Fruit fly (Drosophila melanogaster): Measurements from ENCODE around the gene RpL28.
A peak's percentile ranks its signal among the peaks of the same experiment; 100 is the strongest.

The RpL28 gene

dm6 chr3L:3249664-3249996 is 26.9 kb upstream of the RpL28 start:
- no peak for TF ChIP-seq cic (GFP tag; optimal IDR thresholded peaks at IDR 0.05)
- no peak for TF ChIP-seq CG14711 (tag; optimal IDR thresholded peaks at IDR 0.05)
- TF ChIP-seq kay (GFP tag; ENCODE audit: borderline replicate concordance) = no peak
- no peak for TF ChIP-seq toe (GFP tag; optimal IDR thresholded peaks at IDR 0.05)
- no peak for TF ChIP-seq CG12768 (GFP tag; optimal IDR thresholded peaks at IDR 0.05)
- no peak for TF ChIP-seq cnc (optimal IDR thresholded peaks at IDR 0.05)
- no peak for TF ChIP-seq Mnt (GFP tag; optimal IDR thresholded peaks at IDR 0.05)
- TF ChIP-seq bab1 (GFP tag; optimal IDR thresholded peaks at IDR 0.05) = no peak

DNA sequence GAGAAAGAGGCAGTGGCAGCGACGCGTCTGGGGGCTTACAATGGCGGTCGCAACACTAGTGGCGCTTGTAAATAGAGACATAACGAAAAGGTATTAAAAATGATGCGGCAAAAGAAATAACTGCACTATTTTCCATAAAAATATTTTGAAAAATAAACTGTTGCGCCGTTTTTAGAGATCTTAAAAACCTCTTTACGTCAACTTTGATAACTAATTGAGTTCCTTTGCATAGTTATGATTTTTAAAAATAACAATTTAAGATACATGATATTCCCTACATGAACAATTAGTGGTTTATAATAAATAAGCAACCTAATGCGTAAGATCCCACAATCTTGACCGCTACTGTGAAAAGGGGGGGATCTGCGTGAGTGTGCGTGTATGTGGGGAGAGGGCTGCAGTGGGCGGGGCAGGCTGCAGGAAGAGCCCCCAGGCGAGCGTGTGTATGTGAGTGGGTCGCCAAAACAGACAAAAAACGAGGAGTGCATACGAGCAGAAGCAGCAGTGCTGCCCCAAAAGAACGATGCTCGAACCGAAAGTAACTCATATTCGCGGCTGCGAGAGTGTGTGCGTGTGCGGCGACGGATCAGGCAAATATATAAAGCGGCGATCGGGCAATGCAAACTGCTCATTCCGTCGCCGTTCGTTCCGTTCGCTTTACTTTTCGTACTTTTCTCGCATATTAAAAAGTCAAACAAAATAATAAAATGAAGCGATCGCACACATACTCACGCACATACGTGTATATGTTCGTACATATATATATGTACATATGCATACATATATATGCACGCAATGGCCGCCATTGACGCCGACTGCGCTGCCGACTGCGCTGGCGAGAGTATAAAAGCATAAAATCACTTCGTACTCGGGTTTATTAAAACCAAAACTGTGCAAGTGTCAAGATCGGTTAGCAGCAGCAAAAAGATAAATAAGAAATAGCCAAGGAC is 26.2 kb upstream of the RpL28 start:
- no peak for TF ChIP-seq CG33017 (tag; optimal IDR thresholded peaks at IDR 0.05)
- TF ChIP-seq CG5204 (GFP tag; optimal IDR thresholded peaks at IDR 0.05) = peak; percentile 1
- TF ChIP-seq Crg-1 (GFP tag; optimal IDR thresholded peaks at IDR 0.05) = no peak
- TF ChIP-seq tj (GFP tag; optimal IDR thresholded peaks at IDR 0.05) = peak; percentile 11
- no peak for TF ChIP-seq ovo (GFP tag; optimal IDR thresholded peaks at IDR 0.05)
- TF ChIP-seq pad (GFP tag; optimal IDR thresholded peaks at IDR 0.05) = peak; percentile 47
- TF ChIP-seq bab1 (GFP tag; optimal IDR thresholded peaks at IDR 0.05) = peak; percentile 58
- TF ChIP-seq CG7101 (tag; optimal IDR thresholded peaks at IDR 0.05) = no peak
- no peak for TF ChIP-seq CG7045 (GFP tag; optimal IDR thresholded peaks at IDR 0.05)
- peak; percentile 36 for TF ChIP-seq CG11617 (GFP tag; optimal IDR thresholded peaks at IDR 0.05)
- TF ChIP-seq CG14711 (tag; optimal IDR thresholded peaks at IDR 0.05) = peak; percentile 10
- no peak for TF ChIP-seq Clk (GFP tag; optimal IDR thresholded peaks at IDR 0.05)

DNA sequence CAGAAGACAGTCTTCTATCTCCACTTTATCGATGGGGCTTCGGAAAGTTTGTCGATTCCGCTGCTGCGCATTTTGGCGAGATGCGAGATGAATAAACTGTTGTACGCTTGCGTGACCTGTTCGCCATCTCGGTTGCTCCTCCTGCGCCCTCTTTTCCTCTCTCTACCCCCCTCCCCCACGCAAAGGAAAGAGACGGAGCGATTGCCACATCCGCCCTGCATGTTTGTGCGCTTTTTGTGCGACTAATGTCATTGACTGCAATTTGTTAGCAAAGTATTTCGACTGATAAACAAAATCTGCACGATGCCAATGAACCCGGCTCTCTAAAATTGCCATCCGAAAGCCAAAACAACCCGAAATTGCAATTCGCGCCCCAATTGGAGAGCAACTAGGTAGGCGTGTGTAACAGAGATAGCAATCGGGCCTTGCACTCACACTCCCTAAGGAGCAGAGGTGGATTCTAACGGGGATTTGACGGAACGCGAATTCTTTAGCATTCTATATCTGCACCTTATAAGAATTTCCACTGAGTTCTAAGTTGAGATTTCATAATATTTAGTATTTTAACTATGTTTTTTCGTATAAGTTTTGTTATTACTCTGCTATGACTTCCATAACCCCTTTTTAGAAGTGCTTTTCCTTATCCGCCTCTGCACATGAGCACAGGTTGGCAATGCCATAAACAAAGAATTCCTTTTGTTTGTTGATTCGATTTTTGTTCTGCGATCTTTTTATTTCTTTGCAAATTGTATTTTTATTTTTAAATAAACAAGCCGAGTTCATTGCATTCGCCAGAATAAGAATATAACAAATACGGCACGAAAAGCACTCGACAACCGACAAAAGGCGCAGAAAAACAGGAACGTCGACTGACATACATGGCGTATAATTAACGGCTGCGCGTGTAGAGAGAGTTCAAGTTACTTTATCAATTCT is 24.6 kb upstream of the RpL28 start, which contains the start of gene CG43389:
CG43389 (plus strand) TSS at position 886 of the 936 bp plus-strand sequence.
- TF ChIP-seq cic (GFP tag; optimal IDR thresholded peaks at IDR 0.05) (no peak), bab1 (GFP tag; optimal IDR thresholded peaks at IDR 0.05) (no peak), CG11617 (GFP tag; optimal IDR thresholded peaks at IDR 0.05) (peak; percentile 32)

DNA sequence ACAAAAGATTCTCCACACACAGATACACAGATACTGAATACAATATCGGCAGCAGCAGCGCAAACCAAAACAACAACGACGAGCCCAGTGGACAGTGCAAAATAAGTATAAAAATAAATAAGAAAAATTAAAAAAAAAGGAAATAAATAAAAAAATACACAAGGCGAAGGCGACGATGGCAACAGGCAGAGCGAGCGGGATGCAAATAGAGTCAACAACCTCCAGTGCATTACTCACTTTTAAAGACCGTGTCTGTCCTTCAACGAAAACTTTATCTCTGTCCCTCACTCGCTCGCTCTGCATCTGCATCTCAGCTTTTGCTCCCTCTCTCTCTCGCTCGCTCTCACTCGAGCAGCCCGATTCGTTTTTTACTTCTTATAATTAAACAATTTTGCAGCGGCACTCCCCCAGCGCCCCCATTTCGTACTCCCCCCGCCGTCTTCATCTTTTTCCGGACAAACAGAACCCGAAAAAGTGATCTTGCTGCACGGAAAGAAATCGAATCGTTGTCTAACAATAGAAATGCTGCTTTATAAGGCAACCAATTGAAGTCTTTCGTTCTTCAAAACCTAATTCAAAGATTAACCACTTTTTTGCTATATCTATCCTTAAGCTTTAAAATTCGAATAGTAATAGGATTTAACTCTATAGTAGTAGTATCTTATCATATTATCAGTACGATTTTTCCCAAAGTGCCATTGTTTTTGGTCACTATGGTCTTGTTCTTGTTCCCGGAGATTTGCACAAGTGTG is 23.8 kb upstream of the RpL28 start:
- TF ChIP-seq CG33017 (tag; optimal IDR thresholded peaks at IDR 0.05) (no peak), CG1620 (GFP tag; optimal IDR thresholded peaks at IDR 0.05) (no peak), CG14711 (tag; optimal IDR thresholded peaks at IDR 0.05) (no peak), pad (GFP tag; optimal IDR thresholded peaks at IDR 0.05) (no peak), cic (GFP tag; optimal IDR thresholded peaks at IDR 0.05) (peak; percentile 16)

dm6 chr3L:3245189-3245588 is 22.4 kb upstream of the RpL28 start:
- no peak for TF ChIP-seq CG7101 (tag; optimal IDR thresholded peaks at IDR 0.05)
- TF ChIP-seq toe (GFP tag; optimal IDR thresholded peaks at IDR 0.05) = no peak
- TF ChIP-seq CG12768 (GFP tag; optimal IDR thresholded peaks at IDR 0.05) = no peak
- no peak for TF ChIP-seq Clk (GFP tag; optimal IDR thresholded peaks at IDR 0.05)
- TF ChIP-seq CG14711 (tag; optimal IDR thresholded peaks at IDR 0.05) = no peak
- TF ChIP-seq ovo (GFP tag; optimal IDR thresholded peaks at IDR 0.05) = no peak
- no peak for TF ChIP-seq CG11617 (GFP tag; optimal IDR thresholded peaks at IDR 0.05)
- no peak for TF ChIP-seq tj (GFP tag; optimal IDR thresholded peaks at IDR 0.05)
- TF ChIP-seq CG1620 (GFP tag; optimal IDR thresholded peaks at IDR 0.05) = no peak
- no peak for TF ChIP-seq CG5204 (GFP tag; optimal IDR thresholded peaks at IDR 0.05)
- no peak for TF ChIP-seq Hr96 (GFP tag; optimal IDR thresholded peaks at IDR 0.05)
- no peak for TF ChIP-seq cic (GFP tag; optimal IDR thresholded peaks at IDR 0.05)
- no peak for TF ChIP-seq pad (GFP tag; optimal IDR thresholded peaks at IDR 0.05)
- TF ChIP-seq bab1 (GFP tag; optimal IDR thresholded peaks at IDR 0.05) = no peak
- TF ChIP-seq CG7045 (GFP tag; optimal IDR thresholded peaks at IDR 0.05) = no peak
- no peak for TF ChIP-seq kay (GFP tag; ENCODE audit: borderline replicate concordance)
- no peak for TF ChIP-seq cnc (optimal IDR thresholded peaks at IDR 0.05)
- no peak for TF ChIP-seq Mnt (GFP tag; optimal IDR thresholded peaks at IDR 0.05)
- TF ChIP-seq CG33017 (tag; optimal IDR thresholded peaks at IDR 0.05) = no peak
